Fruit fly (Drosophila melanogaster): Measurements from ENCODE around the gene Mybbp1A.

DNA sequence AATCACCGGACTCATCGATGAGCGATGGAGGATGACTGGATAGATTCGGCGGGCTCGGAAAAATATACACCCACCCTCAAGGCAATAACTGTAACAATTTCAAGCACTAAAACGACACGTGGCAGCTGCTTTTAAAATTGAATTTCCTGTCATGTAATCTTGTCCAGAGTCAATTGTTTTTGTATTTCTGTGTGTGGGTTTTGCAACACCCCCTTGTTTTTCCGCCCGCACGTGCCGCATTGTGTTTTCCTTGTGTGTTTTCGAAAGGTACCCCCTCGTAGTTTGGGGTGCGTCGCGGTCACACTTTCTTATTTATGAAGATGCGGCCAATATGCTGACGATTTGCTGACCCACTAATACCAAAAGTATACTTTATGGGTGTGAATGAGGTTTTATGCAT, 27.6 kb upstream of the Mybbp1A start:
- TF ChIP-seq CG10348 (GFP tag; IDR thresholded peaks at IDR 0.05) = no peak
- no peak for TF ChIP-seq CG15710 (tag; optimal IDR thresholded peaks at IDR 0.05)

Data from whole organism, pupa.